Worm (Caenorhabditis elegans) whole organism, mixed stage, embryonic: ENCODE measurements around the gene gsr-1.

Source experiments
- ceh-83 ChIP-seq: fragments of 200-800 bp; sonication (Bioruptor generic); optimal IDR thresholded peaks from 2 replicates; lab custom pipeline; 2018; ENCODE audit warnings: mild to moderate bottlenecking, missing genetic modification characterization, missing compliant biosample characterization
- pha-4 ChIP-seq: fragments of 150-350 bp; optimal IDR thresholded peaks from 2 replicates; lab custom pipeline; 2018; ENCODE audit warnings: missing biosample characterization, missing genetic modification reagents, missing genetic modification characterization
- unc-120 ChIP-seq: sonication (generic microtip); optimal IDR thresholded peaks from 2 replicates; lab custom pipeline; 2017; ENCODE audit warnings: missing genetic modification characterization, missing compliant biosample characterization; ENCODE audit not compliant: poor library complexity, severe bottlenecking
- unc-62 ChIP-seq: fragments of 150-350 bp; optimal IDR thresholded peaks from 2 replicates; lab custom pipeline; 2014; ENCODE audit warnings: missing biosample characterization, missing genetic modification reagents, missing genetic modification characterization

DNA sequence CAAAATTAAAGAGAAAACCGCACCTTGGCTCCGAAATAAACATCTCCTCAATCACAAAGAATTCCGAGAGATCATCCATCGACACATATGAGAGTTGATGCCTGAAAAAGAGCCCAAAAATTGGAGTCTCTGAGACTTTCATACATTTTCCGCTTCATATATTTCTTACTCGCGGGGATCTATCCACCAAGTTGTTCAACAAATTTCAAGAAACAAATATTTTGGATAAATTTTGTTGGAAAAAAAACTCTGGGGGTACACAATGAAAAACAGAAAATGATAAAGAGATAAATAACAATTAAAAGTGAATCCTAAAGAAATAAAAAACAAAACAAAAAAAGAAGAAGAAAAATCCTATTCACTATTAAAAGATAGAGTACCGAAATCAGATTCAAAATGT is 23.7 kb upstream of the gsr-1 start, which contains the start of gene sel-8:
- TF ChIP-seq ceh-83 (no peak), unc-120 (tag; lab: Kevin White, UChicago) (no peak), unc-62 (no peak), pha-4 (tag; lab: Kevin White, UChicago) (no peak)
